Worm (Caenorhabditis elegans) whole organism, L4 larva: ENCODE data around the gene cand-1.

Source experiments
- F26F4.8 ChIP-seq: fragments of 200-800 bp; sonication (Bioruptor generic); conservative IDR thresholded peaks from 2 replicates; pipeline ENCODE4 v1.3.6; 2022; ENCODE audit warnings: missing genetic modification characterization, missing compliant biosample characterization
- T20F7.1 ChIP-seq: fragments of 200-800 bp; sonication (Bioruptor generic); optimal IDR thresholded peaks from 2 replicates; lab custom pipeline; 2018; ENCODE audit warnings: mild to moderate bottlenecking, missing genetic modification characterization, missing compliant biosample characterization
- Y5F2A.4 ChIP-seq: fragments of 200-800 bp; sonication (Bioruptor generic); optimal IDR thresholded peaks from 2 replicates; lab custom pipeline; 2018; ENCODE audit warnings: mild to moderate bottlenecking, missing genetic modification characterization, missing compliant biosample characterization
- ZK337.2 ChIP-seq: fragments of 200-800 bp; sonication (Bioruptor generic); IDR thresholded peaks from 2 replicates; pipeline ENCODE4 v1.3.6; 2022; ENCODE audit warnings: missing genetic modification reagents, missing genetic modification characterization, missing compliant biosample characterization
- aly-2 ChIP-seq: sonication (generic microtip); optimal IDR thresholded peaks from 2 replicates; lab custom pipeline; 2018; ENCODE audit warnings: missing biosample characterization, missing genetic modification characterization
- attf-4 ChIP-seq: sonication (generic microtip); optimal IDR thresholded peaks from 3 replicates; lab custom pipeline; 2017; ENCODE audit warnings: missing biosample characterization, missing genetic modification characterization
- ceh-20 ChIP-seq: fragments of 200-800 bp; sonication (Bioruptor generic); IDR thresholded peaks from 2 replicates; pipeline ENCODE4 v1.3.6; 2022; ENCODE audit warnings: missing genetic modification reagents, missing genetic modification characterization, missing compliant biosample characterization
- ceh-62 ChIP-seq: sonication (generic microtip); optimal IDR thresholded peaks from 2 replicates; lab custom pipeline; 2017; ENCODE audit warnings: missing biosample characterization, missing genetic modification characterization
- ces-1 ChIP-seq: fragments of 150-350 bp; sonication (generic microtip); optimal IDR thresholded peaks from 4 replicates; lab custom pipeline; 2014; ENCODE audit warnings: missing biosample characterization, missing genetic modification reagents, missing genetic modification characterization
- cey-2 ChIP-seq: sonication (generic microtip); optimal IDR thresholded peaks from 3 replicates; lab custom pipeline; 2017; ENCODE audit warnings: missing genetic modification characterization, mild to moderate bottlenecking, missing compliant biosample characterization, antibody characterized with exemption, borderline replicate concordance; ENCODE audit not compliant: insufficient read depth
- daf-16 ChIP-seq, 3 experiments: sonication (generic microtip); optimal IDR thresholded peaks; 2 replicates each; lab custom pipeline; 2016 to 2017; ENCODE audit warnings: missing genetic modification characterization in 3 of 3, missing genetic modification reagents in 3 of 3, mild to moderate bottlenecking in 2 of 3, missing compliant biosample characterization in 2 of 3, missing biosample characterization in 1 of 3, moderate library complexity in 1 of 3
- hlh-30 ChIP-seq: sonication (generic microtip); optimal IDR thresholded peaks from 2 replicates; lab custom pipeline; 2017; ENCODE audit warnings: antibody characterized with exemption, mild to moderate bottlenecking, missing genetic modification characterization, missing compliant biosample characterization; ENCODE audit not compliant: insufficient read depth
- lin-1 ChIP-seq: fragments of 200-800 bp; sonication (Bioruptor generic); IDR thresholded peaks from 2 replicates; pipeline ENCODE4 v1.3.6; 2022; ENCODE audit warnings: missing genetic modification reagents, missing genetic modification characterization, missing compliant biosample characterization
- lsy-2 ChIP-seq, 2 experiments: fragments of 150-350 bp in 1 of 2; sonication (generic microtip) in 1 of 2; optimal IDR thresholded peaks; 2 replicates each; lab custom pipeline; 2014 to 2017; ENCODE audit warnings: missing biosample characterization in 2 of 2, missing genetic modification characterization in 2 of 2
- madf-5 ChIP-seq, 2 experiments: fragments of 200-800 bp; sonication (Bioruptor generic); IDR thresholded peaks; 2 replicates each; pipeline ENCODE4 v1.3.6; 2022; ENCODE audit warnings: missing compliant biosample characterization in 2 of 2, missing genetic modification characterization in 2 of 2
- nhr-48 ChIP-seq: sonication (generic microtip); optimal IDR thresholded peaks from 2 replicates; lab custom pipeline; 2016; ENCODE audit warnings: mild to moderate bottlenecking, missing genetic modification characterization, missing compliant biosample characterization
- saeg-2 ChIP-seq: fragments of 200-800 bp; sonication (Bioruptor generic); IDR thresholded peaks from 2 replicates; pipeline ENCODE4 v1.3.6; 2022; ENCODE audit warnings: missing genetic modification reagents, missing genetic modification characterization, missing compliant biosample characterization
- sdz-12 ChIP-seq: fragments of 200-800 bp; sonication (Bioruptor generic); optimal IDR thresholded peaks from 2 replicates; lab custom pipeline; 2018; ENCODE audit warnings: mild to moderate bottlenecking, missing genetic modification characterization, missing compliant biosample characterization
- spr-3 ChIP-seq: fragments of 200-800 bp; sonication (Bioruptor generic); optimal IDR thresholded peaks from 2 replicates; lab custom pipeline; 2018; ENCODE audit warnings: mild to moderate bottlenecking, missing genetic modification characterization, missing compliant biosample characterization
- unc-130 ChIP-seq: sonication (generic microtip); optimal IDR thresholded peaks from 2 replicates; lab custom pipeline; 2016; ENCODE audit warnings: missing genetic modification reagents, missing genetic modification characterization, missing compliant biosample characterization
- zag-1 ChIP-seq: fragments of 150-350 bp; optimal IDR thresholded peaks from 2 replicates; lab custom pipeline; 2014; ENCODE audit warnings: missing biosample characterization, missing genetic modification characterization
- zfp-2 ChIP-seq: sonication (generic microtip); optimal IDR thresholded peaks from 2 replicates; lab custom pipeline; 2016; ENCODE audit warnings: mild to moderate bottlenecking, missing genetic modification characterization, missing compliant biosample characterization
- ztf-7 ChIP-seq: fragments of 150-350 bp; optimal IDR thresholded peaks from 2 replicates; lab custom pipeline; 2014; ENCODE audit warnings: missing biosample characterization, missing genetic modification characterization

The cand-1 gene

ce11 chrV:16857977-16858479, 55.4 kb downstream of the cand-1 start, which contains the start of the genes clec-31 and clec-22:
clec-31 (minus strand) TSS chrV:16858077.
clec-22 (plus strand) TSS chrV:16858429.
- TF ChIP-seq zfp-2, result no peak
- TF ChIP-seq cey-2 (tag; lab: Kevin White, UChicago), result no peak
- TF ChIP-seq saeg-2, result no peak
- TF ChIP-seq nhr-48 (tag; lab: Kevin White, UChicago), result no peak
- no peak for TF ChIP-seq madf-5 (GFP tag; IDR thresholded peaks at IDR 0.05; lab: Robert Waterston, UW)
- TF ChIP-seq lsy-2 (tag; optimal IDR thresholded peaks at IDR 0.05; lab: Kevin White, UChicago), result no peak
- no peak for TF ChIP-seq aly-2 (tag; lab: Kevin White, UChicago)
- no peak for TF ChIP-seq ztf-7 (tag; lab: Kevin White, UChicago)
- TF ChIP-seq ces-1 (GFP tag; lab: Kevin White, UChicago), result no peak
- TF ChIP-seq F26F4.8 (GFP tag; lab: Robert Waterston, UW), result no peak
- TF ChIP-seq unc-130 (GFP tag; lab: Kevin White, UChicago), result no peak
- TF ChIP-seq zag-1, result no peak
- TF ChIP-seq daf-16 (GFP tag; optimal IDR thresholded peaks at IDR 0.05; lab: Kevin White, UChicago), result no peak
- TF ChIP-seq daf-16 (tag; optimal IDR thresholded peaks at IDR 0.05; lab: Kevin White, UChicago), result no peak
- TF ChIP-seq ceh-20 (GFP tag; lab: Robert Waterston, UW), result no peak
- TF ChIP-seq spr-3 (GFP tag; lab: Kevin White, UChicago), result no peak
- no peak for TF ChIP-seq hlh-30 (tag; lab: Kevin White, UChicago)
- TF ChIP-seq ZK337.2 (GFP tag; lab: Robert Waterston, UW), result no peak
- TF ChIP-seq T20F7.1, result no peak
- TF ChIP-seq Y5F2A.4 (GFP tag; lab: Kevin White, UChicago), result no peak

ce11 chrV:16861719-16862118, 59.0 kb downstream of the cand-1 start, which contains the start of the genes clec-32 and clec-24:
clec-32 (minus strand) TSS chrV:16861819.
clec-24 (plus strand) TSS chrV:16862012.
- TF ChIP-seq attf-4 (tag; lab: Kevin White, UChicago) (no peak), sdz-12 (no peak), ceh-62 (no peak), lin-1 (GFP tag; lab: Robert Waterston, UW) (no peak)
